Fruit fly (Drosophila melanogaster): ENCODE measurements around the gene CG11035.

The CG11035 gene

dm6 chr3R:8030151-8030899 is 2.5 kb downstream of the CG11035 start, which contains the start of the genes CG10903 and CG2747 (continued):
- no peak for TF ChIP-seq oc (tag; optimal IDR thresholded peaks at IDR 0.05)
- no peak for TF ChIP-seq Sox100B (GFP tag; optimal IDR thresholded peaks at IDR 0.05)
- peak; percentile 76 for TF ChIP-seq gro (GFP tag; optimal IDR thresholded peaks at IDR 0.05)
- TF ChIP-seq tll (GFP tag; optimal IDR thresholded peaks at IDR 0.05): no peak
- TF ChIP-seq CTCF (GFP tag; optimal IDR thresholded peaks at IDR 0.05): no peak
- no peak for TF ChIP-seq CG17802 (tag; optimal IDR thresholded peaks at IDR 0.05)
- no peak for TF ChIP-seq cato (GFP tag; optimal IDR thresholded peaks at IDR 0.05; ENCODE audit: borderline replicate concordance)
- TF ChIP-seq CG3838 (GFP tag; optimal IDR thresholded peaks at IDR 0.05): no peak
- peak; percentile 75 for TF ChIP-seq amos (GFP tag; IDR thresholded peaks at IDR 0.05; ENCODE audit: partially characterized antibody)
- no peak for TF ChIP-seq CG18599 (GFP tag; optimal IDR thresholded peaks at IDR 0.05)
- TF ChIP-seq bbx (GFP tag; IDR thresholded peaks at IDR 0.05; ENCODE audit: partially characterized antibody): peak; percentile 62
- TF ChIP-seq zfh2 (GFP tag; optimal IDR thresholded peaks at IDR 0.05): no peak
- no peak for TF ChIP-seq Dek (tag; optimal IDR thresholded peaks at IDR 0.05)
- TF ChIP-seq CG9932 (GFP tag; IDR thresholded peaks at IDR 0.05): no peak
- TF ChIP-seq mirr (GFP tag; optimal IDR thresholded peaks at IDR 0.05): no peak
- TF ChIP-seq pnt (GFP tag; optimal IDR thresholded peaks at IDR 0.05): no peak
- TF ChIP-seq Doc2 (GFP tag; IDR thresholded peaks at IDR 0.05): no peak
- TF ChIP-seq z (GFP tag; IDR thresholded peaks at IDR 0.05): no peak
- TF ChIP-seq CG17385 (GFP tag; optimal IDR thresholded peaks at IDR 0.05): no peak
- no peak for TF ChIP-seq sisA (GFP tag; IDR thresholded peaks at IDR 0.05)
- no peak for TF ChIP-seq CG31365 (tag; optimal IDR thresholded peaks at IDR 0.05)
- peak; percentile 59; the same call in 1 of the 3 replicates for TF ChIP-seq Opbp (GFP tag; IDR thresholded peaks at IDR 0.05; ENCODE audit: partially characterized antibody)
- no peak for TF ChIP-seq Ptx1 (GFP tag; IDR thresholded peaks at IDR 0.05)
- TF ChIP-seq lov (optimal IDR thresholded peaks at IDR 0.05): no peak
- TF ChIP-seq lov (GFP tag; IDR thresholded peaks at IDR 0.05): no peak
- TF ChIP-seq ara (GFP tag; IDR thresholded peaks at IDR 0.05): no peak
- no peak for TF ChIP-seq chn (GFP tag; optimal IDR thresholded peaks at IDR 0.05)
- TF ChIP-seq disco-r (GFP tag; optimal IDR thresholded peaks at IDR 0.05): no peak
- peak; percentile 64; the same call in 2 of the 3 replicates for TF ChIP-seq CG16813 (GFP tag; IDR thresholded peaks at IDR 0.05; ENCODE audit: partially characterized antibody)
- no peak for TF ChIP-seq chm (GFP tag; IDR thresholded peaks at IDR 0.05)
- peak; percentile 97 for TF ChIP-seq CG6654 (GFP tag; optimal IDR thresholded peaks at IDR 0.05)
- no peak for TF ChIP-seq CG11504 (tag; optimal IDR thresholded peaks at IDR 0.05)
- TF ChIP-seq her (GFP tag; optimal IDR thresholded peaks at IDR 0.05): no peak
- no peak for TF ChIP-seq CG13123 (GFP tag; optimal IDR thresholded peaks at IDR 0.05)
- TF ChIP-seq CG10267 (tag; optimal IDR thresholded peaks at IDR 0.05): peak; percentile 11
- no peak for TF ChIP-seq CG4404 (GFP tag; IDR thresholded peaks at IDR 0.05)
- no peak for TF ChIP-seq Dip3 (GFP tag; optimal IDR thresholded peaks at IDR 0.05)
- no peak for TF ChIP-seq CG13775 (GFP tag; optimal IDR thresholded peaks at IDR 0.05)
- TF ChIP-seq CG3281 (GFP tag; optimal IDR thresholded peaks at IDR 0.05): no peak
- peak; percentile 64; the same call in 2 of the 3 replicates for TF ChIP-seq Doc3 (GFP tag; IDR thresholded peaks at IDR 0.05; ENCODE audit: partially characterized antibody)
- TF ChIP-seq HmgD (GFP tag; optimal IDR thresholded peaks at IDR 0.05): no peak
- peak; percentile 24 for TF ChIP-seq ftz-f1 (GFP tag; optimal IDR thresholded peaks at IDR 0.05)
- no peak for TF ChIP-seq CG5180 (GFP tag; optimal IDR thresholded peaks at IDR 0.05)
- no peak for TF ChIP-seq odd (GFP tag; optimal IDR thresholded peaks at IDR 0.05)
- TF ChIP-seq BEAF-32 (GFP tag; optimal IDR thresholded peaks at IDR 0.05): peak; percentile 80
- no peak for TF ChIP-seq Ssrp (tag; optimal IDR thresholded peaks at IDR 0.05)
- peak; percentile 59; the same call in 1 of the 4 replicates for TF ChIP-seq chinmo (GFP tag; IDR thresholded peaks at IDR 0.05; ENCODE audit: partially characterized antibody)
- TF ChIP-seq CG9817 (tag; optimal IDR thresholded peaks at IDR 0.05): no peak
- TF ChIP-seq Elba2 (GFP tag; optimal IDR thresholded peaks at IDR 0.05): no peak
- TF ChIP-seq Gsc (GFP tag; IDR thresholded peaks at IDR 0.05): no peak
